Worm (Caenorhabditis elegans) whole organism, mixed stage, embryonic: ENCODE results near the gene nhr-221.

Source experiments
- M03D4.4 ChIP-seq: sonication (generic microtip); optimal IDR thresholded peaks from 2 replicates; lab custom pipeline; 2017; ENCODE audit warnings: mild to moderate bottlenecking, missing genetic modification characterization, missing compliant biosample characterization
- bed-3 ChIP-seq: fragments of 200-800 bp; sonication (Bioruptor generic); optimal IDR thresholded peaks from 3 replicates; lab custom pipeline; 2018; ENCODE audit warnings: mild to moderate bottlenecking, missing genetic modification characterization, moderate library complexity, missing compliant biosample characterization
- blmp-1 ChIP-seq: fragments of 150-350 bp; optimal IDR thresholded peaks from 2 replicates; lab custom pipeline; 2014; ENCODE audit warnings: missing biosample characterization, missing genetic modification characterization
- ceh-39 ChIP-seq: fragments of 150-350 bp; optimal IDR thresholded peaks from 2 replicates; lab custom pipeline; 2014; ENCODE audit warnings: missing biosample characterization, missing genetic modification characterization
- ceh-43 ChIP-seq: fragments of 200-800 bp; sonication (Bioruptor generic); optimal IDR thresholded peaks from 2 replicates; lab custom pipeline; 2018; ENCODE audit warnings: mild to moderate bottlenecking, missing genetic modification characterization, moderate library complexity, missing compliant biosample characterization
- ceh-83 ChIP-seq: fragments of 200-800 bp; sonication (Bioruptor generic); optimal IDR thresholded peaks from 2 replicates; lab custom pipeline; 2018; ENCODE audit warnings: mild to moderate bottlenecking, missing genetic modification characterization, missing compliant biosample characterization
- ces-1 ChIP-seq: fragments of 150-350 bp; optimal IDR thresholded peaks from 2 replicates; lab custom pipeline; 2014; ENCODE audit warnings: missing biosample characterization, missing genetic modification reagents, missing genetic modification characterization
- cnd-1 ChIP-seq: fragments of 200-800 bp; sonication (Bioruptor generic); optimal IDR thresholded peaks from 2 replicates; lab custom pipeline; 2018; ENCODE audit warnings: mild to moderate bottlenecking, missing genetic modification characterization, missing compliant biosample characterization
- drap-1 ChIP-seq: fragments of 200-800 bp; sonication (Bioruptor generic); optimal IDR thresholded peaks from 3 replicates; lab custom pipeline; 2018; ENCODE audit warnings: mild to moderate bottlenecking, missing genetic modification characterization, missing compliant biosample characterization
- elt-1 ChIP-seq: sonication (generic microtip); optimal IDR thresholded peaks from 2 replicates; lab custom pipeline; 2017; ENCODE audit warnings: missing genetic modification characterization, mild to moderate bottlenecking, missing compliant biosample characterization, antibody characterized with exemption, moderate library complexity, borderline replicate concordance; ENCODE audit not compliant: insufficient read depth
- elt-3 ChIP-seq: fragments of 150-350 bp; optimal IDR thresholded peaks from 2 replicates; lab custom pipeline; 2014; ENCODE audit warnings: missing biosample characterization, missing genetic modification characterization
- flh-1 ChIP-seq: fragments of 200-800 bp; sonication (Bioruptor generic); optimal IDR thresholded peaks from 2 replicates; lab custom pipeline; 2018; ENCODE audit warnings: mild to moderate bottlenecking, missing genetic modification characterization, moderate library complexity, missing compliant biosample characterization
- ham-2 ChIP-seq: fragments of 200-800 bp; sonication (Bioruptor generic); optimal IDR thresholded peaks from 2 replicates; lab custom pipeline; 2018; ENCODE audit warnings: mild to moderate bottlenecking, missing genetic modification characterization, missing compliant biosample characterization
- hlh-1 ChIP-seq: fragments of 150-350 bp; optimal IDR thresholded peaks from 2 replicates; lab custom pipeline; 2014; ENCODE audit warnings: missing biosample characterization, missing genetic modification reagents, missing genetic modification characterization
- lin-13 ChIP-seq: fragments of 150-350 bp; optimal IDR thresholded peaks from 2 replicates; lab custom pipeline; 2014; ENCODE audit warnings: missing biosample characterization, missing genetic modification characterization
- lin-32 ChIP-seq: fragments of 200-800 bp; sonication (Bioruptor generic); optimal IDR thresholded peaks from 2 replicates; lab custom pipeline; 2018; ENCODE audit warnings: mild to moderate bottlenecking, missing genetic modification characterization, missing compliant biosample characterization
- lsy-2 ChIP-seq: fragments of 150-350 bp; optimal IDR thresholded peaks from 2 replicates; lab custom pipeline; 2014; ENCODE audit warnings: missing biosample characterization, missing genetic modification characterization
- mab-5 ChIP-seq: fragments of 150-350 bp; optimal IDR thresholded peaks from 2 replicates; lab custom pipeline; 2014; ENCODE audit warnings: missing biosample characterization, missing genetic modification characterization
- mep-1 ChIP-seq: fragments of 150-350 bp; optimal IDR thresholded peaks from 2 replicates; lab custom pipeline; 2017; ENCODE audit warnings: missing biosample characterization, missing genetic modification reagents, missing genetic modification characterization, inconsistent platforms
- mls-2 ChIP-seq: sonication (generic microtip); optimal IDR thresholded peaks from 2 replicates; lab custom pipeline; 2016; ENCODE audit warnings: mild to moderate bottlenecking, missing genetic modification characterization, moderate library complexity, missing compliant biosample characterization
- nhr-2 ChIP-seq: fragments of 150-350 bp; optimal IDR thresholded peaks from 2 replicates; lab custom pipeline; 2014; ENCODE audit warnings: missing biosample characterization, missing genetic modification characterization
- nhr-237 ChIP-seq: fragments of 150-350 bp; optimal IDR thresholded peaks from 2 replicates; lab custom pipeline; 2014; ENCODE audit warnings: missing biosample characterization, missing genetic modification characterization
- nhr-28 ChIP-seq: fragments of 150-350 bp; optimal IDR thresholded peaks from 2 replicates; lab custom pipeline; 2014; ENCODE audit warnings: missing biosample characterization, missing genetic modification characterization
- pha-4 ChIP-seq: fragments of 150-350 bp; optimal IDR thresholded peaks from 2 replicates; lab custom pipeline; 2018; ENCODE audit warnings: missing biosample characterization, missing genetic modification reagents, missing genetic modification characterization
- sptf-1 ChIP-seq: sonication (generic microtip); optimal IDR thresholded peaks from 2 replicates; lab custom pipeline; 2017; ENCODE audit warnings: mild to moderate bottlenecking, missing genetic modification characterization, moderate library complexity, missing compliant biosample characterization
- tbx-8 ChIP-seq: fragments of 200-800 bp; sonication (Bioruptor generic); optimal IDR thresholded peaks from 2 replicates; lab custom pipeline; 2018; ENCODE audit warnings: mild to moderate bottlenecking, missing genetic modification characterization, moderate library complexity, missing compliant biosample characterization
- unc-39 ChIP-seq: fragments of 150-350 bp; optimal IDR thresholded peaks from 2 replicates; lab custom pipeline; 2014; ENCODE audit warnings: missing biosample characterization, missing genetic modification characterization
- unc-62 ChIP-seq: fragments of 150-350 bp; optimal IDR thresholded peaks from 2 replicates; lab custom pipeline; 2014; ENCODE audit warnings: missing biosample characterization, missing genetic modification reagents, missing genetic modification characterization
- zip-8 ChIP-seq: fragments of 150-350 bp; optimal IDR thresholded peaks from 2 replicates; lab custom pipeline; 2014; ENCODE audit warnings: missing biosample characterization, missing genetic modification characterization
- ztf-11 ChIP-seq: fragments of 150-350 bp; optimal IDR thresholded peaks from 2 replicates; lab custom pipeline; 2014; ENCODE audit warnings: missing biosample characterization, missing genetic modification characterization

Gene nhr-221

DNA sequence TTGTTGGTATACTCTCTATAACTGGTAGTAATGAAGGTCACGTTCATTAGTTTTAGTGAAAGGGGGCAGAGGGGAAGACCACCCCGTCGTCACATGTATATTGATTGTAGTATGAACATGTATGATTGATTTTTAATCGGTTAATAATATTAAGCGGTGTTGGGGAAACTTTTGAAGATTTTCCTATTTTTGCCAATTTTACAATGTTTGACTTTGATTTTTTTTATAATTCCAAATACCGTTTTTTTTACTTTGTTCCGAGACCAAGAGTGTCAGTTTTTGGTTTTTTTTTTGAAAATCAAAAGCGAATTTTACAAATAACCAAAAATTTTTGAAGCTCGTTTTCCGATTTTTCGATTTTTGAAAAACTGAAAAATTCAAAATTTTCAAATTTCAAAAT is at the start of gene nhr-221:
Gene nhr-221, minus strand, starts transcription at position 101 of the 400 bp plus-strand sequence.
- TF ChIP-seq ham-2, result no peak
- no peak for TF ChIP-seq nhr-237 (tag; lab: Kevin White, UChicago)
- no peak for TF ChIP-seq pha-4

ce11 chrV:3583622-3584021 is 48.5 kb upstream of the nhr-221 start:
- TF ChIP-seq hlh-1 (tag; lab: Kevin White, UChicago) (no peak), flh-1 (GFP tag; lab: Kevin White, UChicago) (no peak), mep-1 (tag; lab: Kevin White, UChicago) (no peak), lin-32 (no peak), zip-8 (tag; lab: Kevin White, UChicago) (no peak), mls-2 (tag; lab: Kevin White, UChicago) (no peak), ces-1 (GFP tag; lab: Kevin White, UChicago) (no peak), ceh-39 (tag; lab: Kevin White, UChicago) (no peak), ceh-43 (GFP tag; lab: Kevin White, UChicago) (no peak), sptf-1 (tag; lab: Kevin White, UChicago) (no peak), lin-13 (tag; lab: Kevin White, UChicago) (no peak), nhr-237 (tag; lab: Kevin White, UChicago) (no peak), nhr-28 (tag; lab: Kevin White, UChicago) (no peak), unc-62 (GFP tag; lab: Kevin White, UChicago) (no peak), tbx-8 (GFP tag; lab: Kevin White, UChicago) (no peak), mab-5 (tag; lab: Kevin White, UChicago) (no peak), elt-1 (tag; lab: Kevin White, UChicago) (no peak), drap-1 (GFP tag; lab: Kevin White, UChicago) (no peak)

ce11 chrV:3582671-3583070 is 47.5 kb upstream of the nhr-221 start:
- TF ChIP-seq bed-3 (no peak), blmp-1 (tag; lab: Kevin White, UChicago) (no peak), ces-1 (GFP tag; lab: Kevin White, UChicago) (no peak), lin-32 (no peak), lsy-2 (no peak), unc-39 (no peak), lin-13 (tag; lab: Kevin White, UChicago) (no peak), ham-2 (no peak), hlh-1 (tag; lab: Kevin White, UChicago) (no peak), drap-1 (GFP tag; lab: Kevin White, UChicago) (no peak), ceh-43 (GFP tag; lab: Kevin White, UChicago) (no peak), ceh-83 (GFP tag; lab: Kevin White, UChicago) (no peak), elt-1 (tag; lab: Kevin White, UChicago) (no peak), ceh-39 (tag; lab: Kevin White, UChicago) (no peak), ztf-11 (tag; lab: Kevin White, UChicago) (no peak), elt-3 (no peak), unc-62 (GFP tag; lab: Kevin White, UChicago) (no peak), M03D4.4 (tag; lab: Kevin White, UChicago) (no peak)

ce11 chrV:3582086-3582485 is 46.9 kb upstream of the nhr-221 start:
- TF ChIP-seq mep-1 (tag; lab: Kevin White, UChicago) (no peak), M03D4.4 (tag; lab: Kevin White, UChicago) (no peak), ztf-11 (tag; lab: Kevin White, UChicago) (no peak), lsy-2 (no peak), ceh-43 (GFP tag; lab: Kevin White, UChicago) (no peak)

ce11 chrV:3581643-3582042 is 46.5 kb upstream of the nhr-221 start:
- TF ChIP-seq cnd-1, result no peak
- TF ChIP-seq nhr-2, result no peak
- TF ChIP-seq drap-1 (GFP tag; lab: Kevin White, UChicago), result no peak
- no peak for TF ChIP-seq unc-39
- no peak for TF ChIP-seq ces-1 (GFP tag; lab: Kevin White, UChicago)
- TF ChIP-seq M03D4.4 (tag; lab: Kevin White, UChicago), result no peak
- TF ChIP-seq sptf-1 (tag; lab: Kevin White, UChicago), result no peak
